Worm (Caenorhabditis elegans): ENCODE measurements around the gene F56C3.9.

Gene F56C3.9

ce11 chrX:1401259-1401658 is 7.5 kb upstream of the F56C3.9 start, which contains the start of gene ZK402.5:
Gene ZK402.5 (minus strand): TSS chrX:1401359.
- TF ChIP-seq ZK546.5 (tag; optimal IDR thresholded peaks at IDR 0.05) (no peak), lin-39 (tag; optimal IDR thresholded peaks at IDR 0.05) (no peak), lin-11 (tag; optimal IDR thresholded peaks at IDR 0.05) (no peak), unc-39 (tag; optimal IDR thresholded peaks at IDR 0.05) (no peak), ceh-82 (tag; optimal IDR thresholded peaks at IDR 0.05) (no peak), sem-4 (tag; optimal IDR thresholded peaks at IDR 0.05) (no peak), nhr-129 (tag; optimal IDR thresholded peaks at IDR 0.05) (no peak)

ce11 chrX:1397516-1397915 is 3.7 kb upstream of the F56C3.9 start, which contains the start of gene H39E20.1:
Gene H39E20.1 (minus strand): TSS chrX:1397616.
- TF ChIP-seq gmeb-1 (tag; optimal IDR thresholded peaks at IDR 0.05) (no peak), nhr-6 (tag; optimal IDR thresholded peaks at IDR 0.05) (no peak), nhr-12 (tag; optimal IDR thresholded peaks at IDR 0.05) (no peak), nhr-77 (tag; optimal IDR thresholded peaks at IDR 0.05) (no peak), nhr-10 (tag; optimal IDR thresholded peaks at IDR 0.05) (no peak)

ce11 chrX:1395793-1396192 is 2.0 kb upstream of the F56C3.9 start:
- TF ChIP-seq egl-27 (tag; optimal IDR thresholded peaks at IDR 0.05) (peak; percentile 49), nhr-129 (tag; optimal IDR thresholded peaks at IDR 0.05) (peak; percentile 59), ztf-4 (tag; optimal IDR thresholded peaks at IDR 0.05) (no peak), F13H6.1 (tag; optimal IDR thresholded peaks at IDR 0.05) (peak; percentile 66), lsy-2 (tag; optimal IDR thresholded peaks at IDR 0.05) (peak in 1 of 2 experiments; percentile 31), ztf-11 (tag; optimal IDR thresholded peaks at IDR 0.05) (no peak), sma-9 (GFP tag; optimal IDR thresholded peaks at IDR 0.05) (peak; percentile 88), sma-9 (tag; optimal IDR thresholded peaks at IDR 0.05) (no peak), nhr-21 (tag; optimal IDR thresholded peaks at IDR 0.05) (peak; percentile 64), fos-1 (tag; optimal IDR thresholded peaks at IDR 0.05) (peak; percentile 12)

ce11 chrX:1394437-1394836 is 646 bp upstream of the F56C3.9 start:
- TF ChIP-seq nhr-129 (tag; optimal IDR thresholded peaks at IDR 0.05): peak; percentile 42
- no peak for TF ChIP-seq C34F6.9 (tag; optimal IDR thresholded peaks at IDR 0.05)
- no peak for TF ChIP-seq fos-1 (tag; optimal IDR thresholded peaks at IDR 0.05)
- no peak for TF ChIP-seq nhr-237 (tag; optimal IDR thresholded peaks at IDR 0.05)
- TF ChIP-seq lin-11 (tag; optimal IDR thresholded peaks at IDR 0.05): no peak
- TF ChIP-seq ZK546.5 (tag; optimal IDR thresholded peaks at IDR 0.05): no peak
- TF ChIP-seq unc-62 (GFP tag; optimal IDR thresholded peaks at IDR 0.05): no peak
- TF ChIP-seq ama-1 (optimal IDR thresholded peaks at IDR 0.05): no peak

ce11 chrX:1389382-1389983 is 4.3 kb downstream of the F56C3.9 start:
- no peak for TF ChIP-seq unc-62 (GFP tag; optimal IDR thresholded peaks at IDR 0.05)
- peak; percentile 87 for TF ChIP-seq gmeb-1 (tag; optimal IDR thresholded peaks at IDR 0.05)
- TF ChIP-seq mbf-1 (tag; optimal IDR thresholded peaks at IDR 0.05): peak; percentile 62
- no peak for TF ChIP-seq lin-11 (tag; optimal IDR thresholded peaks at IDR 0.05)
- peak; percentile 85 for TF ChIP-seq F13H6.1 (tag; optimal IDR thresholded peaks at IDR 0.05)
- TF ChIP-seq aly-2 (tag; optimal IDR thresholded peaks at IDR 0.05): peak; percentile 59
- TF ChIP-seq egl-27 (tag; optimal IDR thresholded peaks at IDR 0.05): peak; percentile 93
- peak; percentile 89 for TF ChIP-seq sma-9 (GFP tag; optimal IDR thresholded peaks at IDR 0.05)
- no peak for TF ChIP-seq sma-9 (tag; optimal IDR thresholded peaks at IDR 0.05)
- peak; percentile 66 for TF ChIP-seq nhr-12 (tag; optimal IDR thresholded peaks at IDR 0.05)
- TF ChIP-seq mdl-1 (tag; optimal IDR thresholded peaks at IDR 0.05): peak; percentile 7 to 80
- no peak for TF ChIP-seq ztf-1 (GFP tag; conservative IDR thresholded peaks at IDR 0.05)
- no peak for TF ChIP-seq alr-1 (tag; optimal IDR thresholded peaks at IDR 0.05)
- TF ChIP-seq elt-3 (tag; optimal IDR thresholded peaks at IDR 0.05): no peak
- peak; percentile 73 for TF ChIP-seq dmd-4 (tag; optimal IDR thresholded peaks at IDR 0.05)
- TF ChIP-seq lsy-2 (tag; optimal IDR thresholded peaks at IDR 0.05): peak; percentile 83 to 93
- peak; percentile 66 for TF ChIP-seq mab-5 (tag; optimal IDR thresholded peaks at IDR 0.05)
- TF ChIP-seq peb-1 (tag; optimal IDR thresholded peaks at IDR 0.05): no peak
- TF ChIP-seq nhr-21 (tag; optimal IDR thresholded peaks at IDR 0.05): peak; percentile 99
- TF ChIP-seq unc-55 (GFP tag; optimal IDR thresholded peaks at IDR 0.05): peak; percentile 85
- no peak for TF ChIP-seq ztf-11 (tag; optimal IDR thresholded peaks at IDR 0.05)
- TF ChIP-seq crh-2 (tag; optimal IDR thresholded peaks at IDR 0.05): peak; percentile 96
- TF ChIP-seq lin-39 (tag; optimal IDR thresholded peaks at IDR 0.05): no peak
- peak; percentile 94 for TF ChIP-seq sem-4 (tag; optimal IDR thresholded peaks at IDR 0.05)
- TF ChIP-seq ceh-82 (tag; optimal IDR thresholded peaks at IDR 0.05): peak; percentile 87
- TF ChIP-seq C34F6.9 (tag; optimal IDR thresholded peaks at IDR 0.05): peak; percentile 84
- TF ChIP-seq R02D3.7 (tag; optimal IDR thresholded peaks at IDR 0.05): peak; percentile 45
- TF ChIP-seq nhr-23 (tag; optimal IDR thresholded peaks at IDR 0.05): no peak
- peak; percentile 94 for TF ChIP-seq sma-3 (GFP tag; optimal IDR thresholded peaks at IDR 0.05)
- TF ChIP-seq nhr-237 (tag; optimal IDR thresholded peaks at IDR 0.05): peak; percentile 92
- peak; percentile 85 for TF ChIP-seq nhr-10 (tag; optimal IDR thresholded peaks at IDR 0.05)
- TF ChIP-seq unc-39 (tag; optimal IDR thresholded peaks at IDR 0.05): no peak
- no peak for TF ChIP-seq elt-1 (tag; optimal IDR thresholded peaks at IDR 0.05)
- TF ChIP-seq lin-13 (GFP tag; optimal IDR thresholded peaks at IDR 0.05): peak; percentile 93
- peak; percentile 34 for TF ChIP-seq snpc-4 (tag; optimal IDR thresholded peaks at IDR 0.05)
- TF ChIP-seq Y55F3AM.14 (GFP tag; optimal IDR thresholded peaks at IDR 0.05): peak; percentile 74
- TF ChIP-seq ZK546.5 (tag; optimal IDR thresholded peaks at IDR 0.05): peak; percentile 46
